Fruit fly (Drosophila melanogaster) whole organism, embryonic: ENCODE results near the gene Pfas.

ENCODE experiments used
- Adf1 ChIP-seq: fragments of 200-800 bp; sonication (Bioruptor generic); IDR thresholded peaks from 2 replicates; pipeline ENCODE4 v1.3.6; 2022; ENCODE audit warnings: missing biosample characterization, missing genetic modification characterization
- Aef1 ChIP-seq: fragments of 200-800 bp; sonication (Bioruptor generic); IDR thresholded peaks from 3 replicates; pipeline ENCODE4 v1.3.6; 2022; ENCODE audit warnings: missing biosample characterization, missing genetic modification characterization
- Antp ChIP-seq: fragments of 200-800 bp; sonication (Bioruptor generic); optimal IDR thresholded peaks from 3 replicates; lab custom pipeline; 2016; ENCODE audit warnings: missing biosample characterization, missing genetic modification characterization
- BtbVII ChIP-seq: fragments of 200-800 bp; sonication (Bioruptor generic); optimal IDR thresholded peaks from 3 replicates; lab custom pipeline; 2017; ENCODE audit warnings: missing biosample characterization, mild to moderate bottlenecking, missing genetic modification characterization
- CG10267 ChIP-seq: fragments of 200-800 bp; sonication (Bioruptor generic); optimal IDR thresholded peaks from 2 replicates; lab custom pipeline; 2018; ENCODE audit warnings: missing biosample characterization, mild to moderate bottlenecking, missing genetic modification characterization, moderate library complexity
- CG10366 ChIP-seq: fragments of 200-800 bp; sonication (Bioruptor generic); IDR thresholded peaks from 2 replicates; pipeline ENCODE4 v1.3.6; 2022; ENCODE audit warnings: missing biosample characterization, missing genetic modification characterization
- CG11696 ChIP-seq: fragments of 200-800 bp; sonication (Bioruptor generic); IDR thresholded peaks from 2 replicates; pipeline ENCODE4 v1.3.6; 2022; ENCODE audit warnings: missing biosample characterization, missing genetic modification characterization
- CG12391 ChIP-seq: fragments of 200-800 bp; sonication (Bioruptor generic); optimal IDR thresholded peaks from 3 replicates; lab custom pipeline; 2018; ENCODE audit warnings: missing biosample characterization, mild to moderate bottlenecking, missing genetic modification characterization, moderate library complexity
- CG14014 ChIP-seq: fragments of 200-800 bp; sonication (Bioruptor generic); IDR thresholded peaks from 2 replicates; pipeline ENCODE4 v1.3.6; 2022; ENCODE audit warnings: missing biosample characterization, missing genetic modification characterization
- CG14050 ChIP-seq: fragments of 200-800 bp; sonication (Bioruptor generic); IDR thresholded peaks from 3 replicates; pipeline ENCODE4 v1.3.6; 2022; ENCODE audit warnings: missing biosample characterization, missing genetic modification characterization
- CG1603 ChIP-seq: fragments of 200-800 bp; sonication (Bioruptor generic); optimal IDR thresholded peaks from 2 replicates; lab custom pipeline; 2019; ENCODE audit warnings: missing biosample characterization, mild to moderate bottlenecking, missing genetic modification characterization, moderate library complexity
- CG17568 ChIP-seq: fragments of 200-800 bp; sonication (Bioruptor generic); optimal IDR thresholded peaks from 2 replicates; lab custom pipeline; 2018; ENCODE audit warnings: missing biosample characterization, mild to moderate bottlenecking, missing genetic modification characterization, moderate library complexity
- CG31388 ChIP-seq: fragments of 200-800 bp; sonication (Bioruptor generic); optimal IDR thresholded peaks from 2 replicates; lab custom pipeline; 2016; ENCODE audit warnings: missing biosample characterization, missing genetic modification characterization
- CG32532 ChIP-seq: fragments of 200-800 bp; sonication (Bioruptor generic); IDR thresholded peaks from 2 replicates; pipeline ENCODE4 v1.3.6; 2022; ENCODE audit warnings: missing biosample characterization, missing genetic modification characterization
- CG3838 ChIP-seq: fragments of 200-800 bp; sonication (Bioruptor generic); optimal IDR thresholded peaks from 3 replicates; lab custom pipeline; 2016; ENCODE audit warnings: missing biosample characterization, missing genetic modification characterization
- CG4328 ChIP-seq: fragments of 200-800 bp; sonication (Bioruptor generic); optimal IDR thresholded peaks from 3 replicates; lab custom pipeline; 2017; ENCODE audit warnings: missing biosample characterization, missing genetic modification reagents, missing genetic modification characterization
- CG6654 ChIP-seq: fragments of 200-800 bp; sonication (Bioruptor generic); optimal IDR thresholded peaks from 2 replicates; lab custom pipeline; 2017; ENCODE audit warnings: missing biosample characterization, mild to moderate bottlenecking, missing genetic modification characterization
- CG7928 ChIP-seq: fragments of 200-800 bp; sonication (Bioruptor generic); optimal IDR thresholded peaks from 2 replicates; lab custom pipeline; 2017; ENCODE audit warnings: missing biosample characterization, mild to moderate bottlenecking, missing genetic modification characterization
- CG8944 ChIP-seq: fragments of 200-800 bp; sonication (Bioruptor generic); optimal IDR thresholded peaks from 3 replicates; lab custom pipeline; 2016; ENCODE audit warnings: missing biosample characterization, missing genetic modification characterization
- Dbx ChIP-seq: fragments of 200-800 bp; sonication (Bioruptor generic); IDR thresholded peaks from 3 replicates; pipeline ENCODE4 v1.3.6; 2022; ENCODE audit warnings: missing biosample characterization, missing genetic modification characterization
- Deaf1 ChIP-seq: fragments of 200-800 bp; optimal IDR thresholded peaks from 3 replicates; lab custom pipeline; 2019; ENCODE audit warnings: missing biosample characterization, mild to moderate bottlenecking, missing genetic modification characterization, moderate library complexity
- Drgx ChIP-seq: fragments of 200-800 bp; sonication (Bioruptor generic); IDR thresholded peaks from 2 replicates; pipeline ENCODE4 v1.3.6; 2022; ENCODE audit warnings: missing biosample characterization, missing genetic modification characterization
- E2f2 ChIP-seq: fragments of 200-800 bp; sonication (Bioruptor generic); IDR thresholded peaks from 2 replicates; pipeline ENCODE4 v1.3.6; 2022; ENCODE audit warnings: missing biosample characterization, missing genetic modification characterization
- HLH3B ChIP-seq: fragments of 200-800 bp; sonication (Bioruptor generic); IDR thresholded peaks from 2 replicates; pipeline ENCODE4 v1.3.6; 2022; ENCODE audit warnings: missing biosample characterization, missing genetic modification characterization
- Hand ChIP-seq: fragments of 200-800 bp; sonication (Bioruptor generic); optimal IDR thresholded peaks from 2 replicates; lab custom pipeline; 2017; ENCODE audit warnings: mild to moderate bottlenecking, missing biosample characterization, missing genetic modification reagents, missing genetic modification characterization
- Hmr ChIP-seq: fragments of 200-800 bp; sonication (Bioruptor generic); optimal IDR thresholded peaks from 3 replicates; lab custom pipeline; 2017; ENCODE audit warnings: mild to moderate bottlenecking, missing biosample characterization, missing genetic modification reagents, missing genetic modification characterization
- Mad ChIP-seq: fragments of 200-800 bp; sonication (Bioruptor generic); optimal IDR thresholded peaks from 2 replicates; lab custom pipeline; 2016; ENCODE audit warnings: missing biosample characterization, missing genetic modification characterization
- Sox102F ChIP-seq: fragments of 200-800 bp; sonication (Bioruptor generic); optimal IDR thresholded peaks from 2 replicates; lab custom pipeline; 2018; ENCODE audit warnings: missing biosample characterization, mild to moderate bottlenecking, missing genetic modification characterization, moderate library complexity
- Taf1 ChIP-seq: fragments of 200-800 bp; sonication (Bioruptor generic); IDR thresholded peaks from 2 replicates; pipeline ENCODE4 v1.3.6; 2022; ENCODE audit warnings: missing biosample characterization, missing genetic modification characterization
- YL-1 ChIP-seq: fragments of 200-800 bp; sonication (Bioruptor generic); optimal IDR thresholded peaks from 3 replicates; lab custom pipeline; 2017; ENCODE audit warnings: missing biosample characterization, mild to moderate bottlenecking, missing genetic modification characterization
- cad ChIP-seq: fragments of >200 bp; optimal IDR thresholded peaks from 2 replicates; lab custom pipeline; 2017; ENCODE audit warnings: missing biosample characterization, missing genetic modification characterization
- chif ChIP-seq, 2 experiments: fragments of 200-800 bp; sonication (Bioruptor generic); optimal IDR thresholded peaks; 3 replicates each; lab custom pipeline; 2016; ENCODE audit warnings: missing biosample characterization in 2 of 2, missing genetic modification characterization in 2 of 2
- chm ChIP-seq: fragments of 200-800 bp; sonication (Bioruptor generic); IDR thresholded peaks from 2 replicates; pipeline ENCODE4 v1.3.6; 2022; ENCODE audit warnings: missing biosample characterization, missing genetic modification characterization
- dimm ChIP-seq: fragments of 200-800 bp; sonication (Bioruptor generic); IDR thresholded peaks from 2 replicates; pipeline ENCODE4 v1.3.6; 2022; ENCODE audit warnings: missing biosample characterization, missing genetic modification characterization
- esg ChIP-seq: fragments of 200-800 bp; sonication (Bioruptor generic); conservative IDR thresholded peaks from 2 replicates; pipeline ENCODE4 v1.3.6; 2022; ENCODE audit warnings: missing biosample characterization, missing genetic modification characterization
- eve ChIP-seq, 2 experiments: fragments of >200 bp; optimal IDR thresholded peaks; 2 replicates each; lab custom pipeline; 2017; ENCODE audit warnings: missing biosample characterization in 2 of 2, missing genetic modification characterization in 2 of 2
- ham ChIP-seq: fragments of 200-800 bp; sonication (Bioruptor generic); IDR thresholded peaks from 2 replicates; pipeline ENCODE4 v1.3.6; 2022; ENCODE audit warnings: missing biosample characterization, missing genetic modification characterization
- insv ChIP-seq, 2 experiments: fragments of 200-800 bp; sonication (Bioruptor generic); optimal IDR thresholded peaks; 3 replicates each; lab custom pipeline; 2016 to 2018; ENCODE audit warnings: missing biosample characterization in 2 of 2, missing genetic modification characterization in 2 of 2
- lmd ChIP-seq: fragments of 200-800 bp; sonication (Bioruptor generic); IDR thresholded peaks from 2 replicates; pipeline ENCODE4 v1.3.6; 2022; ENCODE audit warnings: missing biosample characterization, missing genetic modification characterization
- nerfin-2 ChIP-seq: fragments of 200-800 bp; sonication (Bioruptor generic); IDR thresholded peaks from 2 replicates; pipeline ENCODE4 v1.3.6; 2022; ENCODE audit warnings: missing biosample characterization, missing genetic modification characterization; ENCODE audit not compliant: partially characterized antibody
- otp ChIP-seq: fragments of 200-800 bp; sonication (Bioruptor generic); IDR thresholded peaks from 3 replicates; pipeline ENCODE4, ENCODE4 v1.3.6; 2022; ENCODE audit warnings: missing biosample characterization, missing genetic modification characterization
- slp2 ChIP-seq: fragments of 200-800 bp; sonication (Bioruptor generic); optimal IDR thresholded peaks from 2 replicates; lab custom pipeline; 2016; ENCODE audit warnings: missing biosample characterization, missing genetic modification characterization
- sqz ChIP-seq: fragments of 200-800 bp; sonication (Bioruptor generic); optimal IDR thresholded peaks from 3 replicates; lab custom pipeline; 2018; ENCODE audit warnings: missing biosample characterization, mild to moderate bottlenecking, missing genetic modification characterization
- tgo ChIP-seq: fragments of 200-800 bp; sonication (Bioruptor generic); IDR thresholded peaks from 3 replicates; pipeline ENCODE4 v1.3.6; 2022; ENCODE audit warnings: missing biosample characterization, missing genetic modification characterization
- ttk ChIP-seq: fragments of 200-800 bp; sonication (Bioruptor generic); IDR thresholded peaks from 2 replicates; pipeline ENCODE4 v2.1.2; 2022; ENCODE audit warnings: missing biosample characterization, missing genetic modification characterization
- vnd ChIP-seq: fragments of 200-800 bp; sonication (Bioruptor generic); IDR thresholded peaks from 3 replicates; pipeline ENCODE4 v1.3.6; 2022; ENCODE audit warnings: missing biosample characterization, missing genetic modification characterization; ENCODE audit not compliant: partially characterized antibody
- zfh1 ChIP-seq: fragments of 200-800 bp; sonication (Bioruptor generic); IDR thresholded peaks from 3 replicates; pipeline ENCODE4 v1.3.6; 2022; ENCODE audit warnings: missing biosample characterization, missing genetic modification characterization

The Pfas gene

DNA sequence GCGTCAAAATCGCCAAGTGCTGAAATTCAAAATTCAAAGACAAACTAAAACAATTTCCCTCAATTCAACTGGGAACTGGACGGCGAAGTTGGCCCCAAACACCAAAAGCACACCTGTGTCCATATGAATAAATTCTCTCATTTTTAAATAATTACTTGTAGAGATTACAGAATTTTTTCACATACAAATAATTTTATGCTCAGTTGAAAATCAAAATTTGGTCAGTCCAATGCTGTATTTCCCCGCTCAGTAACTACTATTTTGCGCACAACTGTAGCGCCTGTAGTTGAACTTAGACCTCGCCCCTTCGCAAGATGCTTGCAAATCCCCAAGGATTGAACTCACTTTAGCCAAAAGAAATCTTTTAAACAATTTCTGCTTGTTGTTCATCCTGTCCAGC, 17.1 kb downstream of the Pfas start (continued):
- peak; percentile 32; the same call in 2 of the 3 replicates for TF ChIP-seq Aef1
- 0 out of 2 replicates have a peak, but pooled peaks have one; percentile 44 for TF ChIP-seq CG14014
- TF ChIP-seq CG10267 (tag; lab: Kevin White, UChicago), result no peak
- TF ChIP-seq esg, result peak; percentile 34; the same call in 1 of the 2 replicates
- peak; percentile 42; the same call in 1 of the 2 replicates for TF ChIP-seq lmd (GFP tag; lab: Robert Waterston, UW)
- no peak for TF ChIP-seq HLH3B (GFP tag; lab: Robert Waterston, UW)
- 0 out of 2 replicates have a peak, but pooled peaks have one; percentile 34 for TF ChIP-seq CG11696 (GFP tag; lab: Robert Waterston, UW)
- no peak for TF ChIP-seq nerfin-2 (GFP tag; lab: Robert Waterston, UW)
- TF ChIP-seq insv (GFP tag; optimal IDR thresholded peaks at IDR 0.05; lab: Kevin White, UChicago), result no peak
- no peak for TF ChIP-seq Antp (GFP tag; lab: Kevin White, UChicago)
- peak; percentile 9 for TF ChIP-seq CG8944 (GFP tag; lab: Kevin White, UChicago)
- TF ChIP-seq otp (GFP tag; lab: Robert Waterston, UW), result 0 out of 3 replicates have a peak, but pooled peaks have one; percentile 7
- no peak for TF ChIP-seq Dbx (GFP tag; lab: Robert Waterston, UW)
- no peak for TF ChIP-seq Hand (GFP tag; lab: Kevin White, UChicago)
- no peak for TF ChIP-seq sqz (GFP tag; lab: Kevin White, UChicago)
- TF ChIP-seq ttk (GFP tag; lab: Robert Waterston, UW), result no peak; the same call in 1 of the 2 replicates
- TF ChIP-seq CG3838 (GFP tag; lab: Kevin White, UChicago), result no peak
- 0 out of 2 replicates have a peak, but pooled peaks have one; percentile 11 for TF ChIP-seq E2f2 (GFP tag; lab: Robert Waterston, UW)
- TF ChIP-seq eve (GFP tag; optimal IDR thresholded peaks at IDR 0.05; lab: Kevin White, UChicago), result no peak
- 0 out of 2 replicates have a peak, but pooled peaks have one; percentile 35 for TF ChIP-seq dimm (GFP tag; lab: Robert Waterston, UW)
- no peak for TF ChIP-seq BtbVII (GFP tag; lab: Kevin White, UChicago)
- no peak for TF ChIP-seq cad (GFP tag; lab: Kevin White, UChicago)
- TF ChIP-seq Sox102F (GFP tag; lab: Kevin White, UChicago), result no peak
- TF ChIP-seq Mad (GFP tag; lab: Kevin White, UChicago), result no peak
- no peak for TF ChIP-seq Deaf1 (tag; lab: Kevin White, UChicago)
- peak; percentile 12 for TF ChIP-seq Hmr (GFP tag; lab: Kevin White, UChicago)
- TF ChIP-seq Adf1 (GFP tag; lab: Robert Waterston, UW), result no peak
- no peak for TF ChIP-seq CG31388 (GFP tag; lab: Kevin White, UChicago)
- TF ChIP-seq CG6654 (GFP tag; lab: Kevin White, UChicago), result no peak
- 0 out of 2 replicates have a peak, but pooled peaks have one; percentile 9 for TF ChIP-seq Drgx (GFP tag; lab: Robert Waterston, UW)
- TF ChIP-seq slp2 (GFP tag; lab: Kevin White, UChicago), result no peak
- peak; percentile 23 for TF ChIP-seq CG12391 (tag; lab: Kevin White, UChicago)
- no peak for TF ChIP-seq CG32532 (GFP tag; lab: Robert Waterston, UW)
- TF ChIP-seq CG4328 (GFP tag; lab: Kevin White, UChicago), result no peak
- no peak; the same call in 2 of the 3 replicates for TF ChIP-seq CG14050 (GFP tag; lab: Robert Waterston, UW)
- no peak for TF ChIP-seq CG17568 (GFP tag; lab: Kevin White, UChicago)
- TF ChIP-seq zfh1 (GFP tag; lab: Robert Waterston, UW), result peak; percentile 37; the same call in 1 of the 3 replicates
- no peak for TF ChIP-seq vnd (GFP tag; lab: Robert Waterston, UW)
- TF ChIP-seq ham (GFP tag; lab: Robert Waterston, UW), result no peak
- no peak for TF ChIP-seq CG7928 (GFP tag; lab: Kevin White, UChicago)
- TF ChIP-seq chif (GFP tag; optimal IDR thresholded peaks at IDR 0.05; lab: Kevin White, UChicago), result peak in 1 of 2 experiments; percentile 4
- peak; percentile 23; the same call in 1 of the 3 replicates for TF ChIP-seq tgo (GFP tag; lab: Robert Waterston, UW)
- TF ChIP-seq CG1603 (tag; lab: Kevin White, UChicago), result peak; percentile 38
- no peak for TF ChIP-seq Taf1
- TF ChIP-seq YL-1 (GFP tag; lab: Kevin White, UChicago), result no peak
- peak; percentile 32; the same call in 1 of the 2 replicates for TF ChIP-seq CG10366 (GFP tag; lab: Robert Waterston, UW)
- 0 out of 2 replicates have a peak, but pooled peaks have one; percentile 37 for TF ChIP-seq chm (GFP tag; lab: Robert Waterston, UW)
